Worm (Caenorhabditis elegans) whole organism, L4 larva: Measurements from ENCODE around the gene somi-1.

Experiments
- D1046.2 ChIP-seq: fragments of 200-800 bp; sonication (Bioruptor generic); IDR thresholded peaks from 2 replicates; pipeline ENCODE4 v1.3.6; 2022; ENCODE audit warnings: missing genetic modification characterization, missing compliant biosample characterization
- F37D6.2 ChIP-seq: sonication (generic microtip); optimal IDR thresholded peaks from 2 replicates; lab custom pipeline; 2016; ENCODE audit warnings: mild to moderate bottlenecking, missing genetic modification characterization, missing compliant biosample characterization
- F44E2.7 ChIP-seq: fragments of 200-800 bp; sonication (Bioruptor generic); IDR thresholded peaks from 2 replicates; pipeline ENCODE4 v2.1.2; 2022; ENCODE audit warnings: missing genetic modification characterization, missing compliant biosample characterization
- T20F7.1 ChIP-seq: fragments of 200-800 bp; sonication (Bioruptor generic); optimal IDR thresholded peaks from 2 replicates; lab custom pipeline; 2018; ENCODE audit warnings: mild to moderate bottlenecking, missing genetic modification characterization, missing compliant biosample characterization
- T26A8.4 ChIP-seq: fragments of 200-800 bp; sonication (Bioruptor generic); IDR thresholded peaks from 2 replicates; pipeline ENCODE4 v1.3.6; 2022; ENCODE audit warnings: missing genetic modification characterization, missing compliant biosample characterization
- ZK337.2 ChIP-seq: fragments of 200-800 bp; sonication (Bioruptor generic); IDR thresholded peaks from 2 replicates; pipeline ENCODE4 v1.3.6; 2022; ENCODE audit warnings: missing genetic modification reagents, missing genetic modification characterization, missing compliant biosample characterization
- aha-1 ChIP-seq: fragments of 150-350 bp; peaks from one replicate; lab custom pipeline; 2014; ENCODE audit warnings: missing biosample characterization, missing genetic modification characterization
- ama-1 ChIP-seq: fragments of 150-350 bp; optimal IDR thresholded peaks from 2 replicates; lab custom pipeline; 2014; ENCODE audit warnings: inconsistent platforms, mixed read lengths
- ceh-20 ChIP-seq: fragments of 200-800 bp; sonication (Bioruptor generic); IDR thresholded peaks from 2 replicates; pipeline ENCODE4 v1.3.6; 2022; ENCODE audit warnings: missing genetic modification reagents, missing genetic modification characterization, missing compliant biosample characterization
- daf-16 ChIP-seq, 3 experiments: sonication (generic microtip); optimal IDR thresholded peaks; 2 replicates each; lab custom pipeline; 2016 to 2017; ENCODE audit warnings: missing genetic modification characterization in 3 of 3, missing genetic modification reagents in 3 of 3, mild to moderate bottlenecking in 2 of 3, missing compliant biosample characterization in 2 of 3, missing biosample characterization in 1 of 3, moderate library complexity in 1 of 3
- dmd-6 ChIP-seq: fragments of 200-800 bp; sonication (Bioruptor generic); IDR thresholded peaks from 2 replicates; pipeline ENCODE4 v1.3.6; 2022; ENCODE audit warnings: missing genetic modification reagents, missing genetic modification characterization, missing compliant biosample characterization
- dpl-1 ChIP-seq: fragments of 150-350 bp; optimal IDR thresholded peaks from 2 replicates; lab custom pipeline; 2014; ENCODE audit warnings: missing biosample characterization, missing genetic modification reagents, missing genetic modification characterization
- duxl-1 ChIP-seq: sonication (generic microtip); optimal IDR thresholded peaks from 2 replicates; lab custom pipeline; 2016; ENCODE audit warnings: mild to moderate bottlenecking, missing genetic modification characterization, moderate library complexity, missing compliant biosample characterization; ENCODE audit not compliant: poor library complexity
- dve-1 ChIP-seq: sonication (generic microtip); optimal IDR thresholded peaks from 2 replicates; lab custom pipeline; 2017; ENCODE audit warnings: antibody characterized with exemption, mild to moderate bottlenecking, missing genetic modification characterization, missing compliant biosample characterization; ENCODE audit not compliant: insufficient read depth
- egl-27 ChIP-seq: sonication (generic microtip); optimal IDR thresholded peaks from 3 replicates; lab custom pipeline; 2017; ENCODE audit warnings: missing biosample characterization, missing genetic modification reagents, missing genetic modification characterization
- egl-43 ChIP-seq: fragments of 200-800 bp; sonication (Bioruptor generic); IDR thresholded peaks from 2 replicates; pipeline ENCODE4 v1.3.6; 2022; ENCODE audit warnings: missing genetic modification reagents, missing genetic modification characterization, missing compliant biosample characterization
- fkh-10 ChIP-seq: fragments of 150-350 bp; optimal IDR thresholded peaks from 2 replicates; lab custom pipeline; 2014; ENCODE audit warnings: missing biosample characterization, missing genetic modification reagents, missing genetic modification characterization
- hif-1 ChIP-seq, 2 experiments: sonication (generic microtip); optimal IDR thresholded peaks; 2 replicates each; lab custom pipeline; 2016 to 2017; ENCODE audit warnings: missing compliant biosample characterization in 2 of 2, missing genetic modification characterization in 2 of 2, missing genetic modification reagents in 2 of 2, missing genotype in 2 of 2, mild to moderate bottlenecking in 1 of 2
- hlh-11 ChIP-seq: fragments of 200-800 bp; sonication (Bioruptor generic); optimal IDR thresholded peaks from 2 replicates; lab custom pipeline; 2018; ENCODE audit warnings: mild to moderate bottlenecking, missing genetic modification characterization, missing compliant biosample characterization
- hlh-30 ChIP-seq: sonication (generic microtip); optimal IDR thresholded peaks from 2 replicates; lab custom pipeline; 2017; ENCODE audit warnings: antibody characterized with exemption, mild to moderate bottlenecking, missing genetic modification characterization, missing compliant biosample characterization; ENCODE audit not compliant: insufficient read depth
- jun-1 ChIP-seq: fragments of 150-350 bp; optimal IDR thresholded peaks from 2 replicates; lab custom pipeline; 2014; ENCODE audit warnings: missing biosample characterization, missing genetic modification reagents, missing genetic modification characterization
- lin-1 ChIP-seq: fragments of 200-800 bp; sonication (Bioruptor generic); IDR thresholded peaks from 2 replicates; pipeline ENCODE4 v1.3.6; 2022; ENCODE audit warnings: missing genetic modification reagents, missing genetic modification characterization, missing compliant biosample characterization
- lin-39 ChIP-seq: fragments of 150-350 bp; optimal IDR thresholded peaks from 2 replicates; lab custom pipeline; 2014; ENCODE audit warnings: missing biosample characterization, missing genetic modification reagents, missing genetic modification characterization
- lsy-2 ChIP-seq, 2 experiments: fragments of 150-350 bp in 1 of 2; sonication (generic microtip) in 1 of 2; optimal IDR thresholded peaks; 2 replicates each; lab custom pipeline; 2014 to 2017; ENCODE audit warnings: missing biosample characterization in 2 of 2, missing genetic modification characterization in 2 of 2
- mdl-1 ChIP-seq, 2 experiments: fragments of 150-350 bp in 1 of 2; sonication (generic microtip) in 1 of 2; optimal IDR thresholded peaks; 2 replicates each; lab custom pipeline; 2014 to 2017; ENCODE audit warnings: missing biosample characterization in 2 of 2, missing genetic modification characterization in 2 of 2
- mep-1 ChIP-seq: fragments of 150-350 bp; sonication (generic microtip); optimal IDR thresholded peaks from 3 replicates; lab custom pipeline; 2014; ENCODE audit warnings: missing biosample characterization, missing genetic modification characterization
- nhr-10 ChIP-seq: fragments of 150-350 bp; optimal IDR thresholded peaks from 2 replicates; lab custom pipeline; 2014; ENCODE audit warnings: missing biosample characterization, missing genetic modification characterization
- nhr-102 ChIP-seq: sonication (generic microtip); optimal IDR thresholded peaks from 2 replicates; lab custom pipeline; 2016; ENCODE audit warnings: mild to moderate bottlenecking, missing genetic modification characterization, moderate library complexity, missing compliant biosample characterization
- nhr-237 ChIP-seq: sonication (generic microtip); optimal IDR thresholded peaks from 2 replicates; lab custom pipeline; 2017; ENCODE audit warnings: missing biosample characterization, missing genetic modification characterization
- nhr-28 ChIP-seq: fragments of 150-350 bp; optimal IDR thresholded peaks from 2 replicates; lab custom pipeline; 2014; ENCODE audit warnings: missing biosample characterization, missing genetic modification characterization
- nhr-41 ChIP-seq: fragments of 200-800 bp; sonication (Bioruptor generic); IDR thresholded peaks from 2 replicates; pipeline ENCODE4 v1.3.6; 2022; ENCODE audit warnings: missing genetic modification reagents, missing genetic modification characterization, missing compliant biosample characterization
- nhr-48 ChIP-seq: sonication (generic microtip); optimal IDR thresholded peaks from 2 replicates; lab custom pipeline; 2016; ENCODE audit warnings: mild to moderate bottlenecking, missing genetic modification characterization, missing compliant biosample characterization
- nhr-6 ChIP-seq: fragments of 150-350 bp; optimal IDR thresholded peaks from 2 replicates; lab custom pipeline; 2014; ENCODE audit warnings: missing biosample characterization, missing genetic modification characterization
- nhr-77 ChIP-seq: fragments of 150-350 bp; optimal IDR thresholded peaks from 2 replicates; lab custom pipeline; 2014; ENCODE audit warnings: missing biosample characterization, missing genetic modification characterization
- pha-4 ChIP-seq, 2 experiments: fragments of 150-350 bp in 1 of 2; fragments of 200-800 bp in 1 of 2; sonication (Bioruptor generic) in 1 of 2; IDR thresholded peaks in 1 of 2; optimal IDR thresholded peaks in 1 of 2; 2 replicates each; pipeline versions ENCODE4 v1.3.6 to Lab custom; 2014 to 2022; ENCODE audit warnings: missing genetic modification characterization in 2 of 2, missing genetic modification reagents in 2 of 2, missing biosample characterization in 1 of 2, missing compliant biosample characterization in 1 of 2
- php-3 ChIP-seq: fragments of 200-800 bp; sonication (Bioruptor generic); IDR thresholded peaks from 2 replicates; pipeline ENCODE4 v1.3.6; 2022; ENCODE audit warnings: missing genetic modification reagents, missing genetic modification characterization, missing compliant biosample characterization
- pqm-1 ChIP-seq: sonication (generic microtip); optimal IDR thresholded peaks from 2 replicates; lab custom pipeline; 2017; ENCODE audit warnings: missing biosample characterization, missing genetic modification characterization
- skn-1 ChIP-seq: fragments of 150-350 bp; optimal IDR thresholded peaks from 2 replicates; lab custom pipeline; 2014; ENCODE audit warnings: missing biosample characterization, missing genetic modification characterization
- tra-1 ChIP-seq: fragments of 200-800 bp; sonication (Bioruptor generic); IDR thresholded peaks from 2 replicates; pipeline ENCODE4 v1.3.6; 2022; ENCODE audit warnings: missing genetic modification reagents, missing genetic modification characterization, missing compliant biosample characterization
- unc-130 ChIP-seq: sonication (generic microtip); optimal IDR thresholded peaks from 2 replicates; lab custom pipeline; 2016; ENCODE audit warnings: missing genetic modification reagents, missing genetic modification characterization, missing compliant biosample characterization

The somi-1 gene

DNA sequence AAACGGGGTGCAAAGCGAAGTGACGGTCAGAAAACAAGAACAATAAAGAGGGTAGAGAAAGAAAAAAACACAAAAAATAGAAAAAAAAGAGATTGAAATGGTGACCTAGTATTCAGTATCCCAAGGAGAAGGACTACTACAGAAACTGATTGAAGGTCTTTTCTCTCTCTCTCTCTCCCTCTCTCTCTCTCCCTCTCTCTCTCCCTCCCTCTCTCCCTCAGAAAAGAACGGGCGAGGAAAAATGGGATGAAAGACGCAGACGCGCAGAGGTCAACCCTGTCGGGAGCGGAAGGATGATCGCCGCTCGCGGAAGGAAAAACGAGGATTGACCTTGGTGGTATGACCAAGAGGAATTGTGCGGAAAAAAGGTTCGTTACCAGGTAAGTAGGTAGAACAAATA is 16.7 kb downstream of the somi-1 start (continued):
- peak in 1 of 2 experiments; percentile 20 for TF ChIP-seq mdl-1 (tag; optimal IDR thresholded peaks at IDR 0.05; lab: Kevin White, UChicago)
- no peak for TF ChIP-seq egl-27 (tag; lab: Kevin White, UChicago)
- TF ChIP-seq F37D6.2 (tag; lab: Kevin White, UChicago), result no peak
- TF ChIP-seq nhr-41 (GFP tag; lab: Robert Waterston, UW), result no peak
- TF ChIP-seq mep-1 (tag; lab: Kevin White, UChicago), result peak; percentile 8
- TF ChIP-seq unc-130, result no peak
- TF ChIP-seq nhr-237 (tag; lab: Kevin White, UChicago), result peak; percentile 30
- TF ChIP-seq F44E2.7 (GFP tag; lab: Robert Waterston, UW), result 0 out of 2 replicates have a peak, but pooled peaks have one; percentile 28
- peak; percentile 41 for TF ChIP-seq nhr-6
- TF ChIP-seq hlh-30, result peak; percentile 43
- peak; percentile 2 for TF ChIP-seq aha-1
- peak; percentile 74 for TF ChIP-seq hlh-11 (tag; lab: Kevin White, UChicago)

- peak; percentile 81 for TF ChIP-seq dmd-6 (GFP tag; lab: Robert Waterston, UW)
- peak; percentile 3 for TF ChIP-seq T20F7.1 (GFP tag; lab: Kevin White, UChicago)
- peak; percentile 88 for TF ChIP-seq hlh-11 (tag; lab: Kevin White, UChicago)
- peak; percentile 97 for TF ChIP-seq nhr-6
- TF ChIP-seq dpl-1, result no peak
- peak; percentile 76; the same call in 1 of the 2 replicates for TF ChIP-seq lin-1 (GFP tag; lab: Robert Waterston, UW)
- TF ChIP-seq nhr-77, result peak; percentile 70
- TF ChIP-seq nhr-102 (tag; lab: Kevin White, UChicago), result peak; percentile 50
- TF ChIP-seq duxl-1 (tag; lab: Kevin White, UChicago), result no peak
- TF ChIP-seq T26A8.4 (GFP tag; lab: Robert Waterston, UW), result no peak
- peak; percentile 57 for TF ChIP-seq nhr-48 (tag; lab: Kevin White, UChicago)
- TF ChIP-seq hif-1 (tag; optimal IDR thresholded peaks at IDR 0.05; lab: Kevin White, UChicago), result no peak
- TF ChIP-seq dve-1, result peak; percentile 95
- peak; percentile 89 for TF ChIP-seq pqm-1 (tag; lab: Kevin White, UChicago)
- TF ChIP-seq mep-1 (tag; lab: Kevin White, UChicago), result peak; percentile 65
- peak; percentile 91 for TF ChIP-seq nhr-28 (tag; lab: Kevin White, UChicago)
- peak; percentile 5 for TF ChIP-seq ama-1 (lab: Kevin White, UChicago)
- TF ChIP-seq lin-39, result no peak
- peak; percentile 70 for TF ChIP-seq nhr-10 (tag; lab: Kevin White, UChicago)
- peak; percentile 70; the same call in 1 of the 2 replicates for TF ChIP-seq nhr-41 (GFP tag; lab: Robert Waterston, UW)
- TF ChIP-seq tra-1 (GFP tag; lab: Robert Waterston, UW), result peak; percentile 58; the same call in 1 of the 2 replicates
- TF ChIP-seq mdl-1 (tag; optimal IDR thresholded peaks at IDR 0.05; lab: Kevin White, UChicago), result peak in 1 of 2 experiments; percentile 47
- TF ChIP-seq ceh-20 (GFP tag; lab: Robert Waterston, UW), result no peak
- peak; percentile 69 for TF ChIP-seq php-3 (GFP tag; lab: Robert Waterston, UW)
- peak in 1 of 2 experiments; percentile 26 for TF ChIP-seq lsy-2 (tag; optimal IDR thresholded peaks at IDR 0.05; lab: Kevin White, UChicago)
- TF ChIP-seq hlh-30, result peak; percentile 74
- TF ChIP-seq daf-16 (GFP tag; optimal IDR thresholded peaks at IDR 0.05; lab: Kevin White, UChicago), result peak in 1 of 2 experiments; percentile 34
- TF ChIP-seq daf-16 (tag; optimal IDR thresholded peaks at IDR 0.05; lab: Kevin White, UChicago), result peak; percentile 99
Measured at ce11 chrV:13373643-13374042, 17.6 kb downstream of the somi-1 start.

ce11 chrV:13372821-13373220 is 18.4 kb downstream of the somi-1 start:
- TF ChIP-seq nhr-48 (tag; lab: Kevin White, UChicago) (peak; percentile 7), F44E2.7 (GFP tag; lab: Robert Waterston, UW) (no peak), mdl-1 (tag; optimal IDR thresholded peaks at IDR 0.05; lab: Kevin White, UChicago) (peak in 1 of 2 experiments; percentile 49), jun-1 (tag; lab: Kevin White, UChicago) (no peak), fkh-10 (GFP tag; lab: Kevin White, UChicago) (no peak), lin-1 (GFP tag; lab: Robert Waterston, UW) (peak; percentile 65; the same call in 1 of the 2 replicates), daf-16 (GFP tag; optimal IDR thresholded peaks at IDR 0.05; lab: Kevin White, UChicago) (no peak), daf-16 (tag; optimal IDR thresholded peaks at IDR 0.05; lab: Kevin White, UChicago) (peak; percentile 91), dmd-6 (GFP tag; lab: Robert Waterston, UW) (peak; percentile 78), D1046.2 (no peak), nhr-237 (tag; lab: Kevin White, UChicago) (no peak), egl-43 (GFP tag; lab: Robert Waterston, UW) (no peak), aha-1 (peak; percentile 44), pha-4 (GFP tag; IDR thresholded peaks at IDR 0.05; lab: Robert Waterston, UW) (peak; percentile 24; the same call in 1 of the 2 replicates), pha-4 (tag; optimal IDR thresholded peaks at IDR 0.05; lab: Kevin White, UChicago) (no peak), nhr-102 (tag; lab: Kevin White, UChicago) (peak; percentile 14), hlh-30 (peak; percentile 29), pqm-1 (tag; lab: Kevin White, UChicago) (peak; percentile 92), ZK337.2 (GFP tag; lab: Robert Waterston, UW) (no peak), nhr-41 (GFP tag; lab: Robert Waterston, UW) (peak; percentile 42; the same call in 1 of the 2 replicates), dve-1 (peak; percentile 64), hif-1 (tag; optimal IDR thresholded peaks at IDR 0.05; lab: Kevin White, UChicago) (no peak), hlh-11 (tag; lab: Kevin White, UChicago) (peak; percentile 69), nhr-77 (peak; percentile 75), nhr-6 (peak; percentile 58), nhr-28 (tag; lab: Kevin White, UChicago) (peak; percentile 82), php-3 (GFP tag; lab: Robert Waterston, UW) (peak; percentile 39; the same call in 1 of the 2 replicates), skn-1 (no peak)
